Fruit fly (Drosophila melanogaster) Kc167 (cell line): ENCODE results near the gene Eaf6.

Experiments used
- h ChIP-seq: fragments of >200 bp; optimal IDR thresholded peaks from 3 replicates; lab custom pipeline; 2018; ENCODE audit warnings: missing external identifiers
- insv ChIP-seq: fragments of >200 bp; optimal IDR thresholded peaks from 3 replicates; lab custom pipeline; 2018; ENCODE audit warnings: missing external identifiers
- psq ChIP-seq: fragments of >200 bp; optimal IDR thresholded peaks from 2 replicates; lab custom pipeline; 2017; ENCODE audit warnings: missing external identifiers

DNA sequence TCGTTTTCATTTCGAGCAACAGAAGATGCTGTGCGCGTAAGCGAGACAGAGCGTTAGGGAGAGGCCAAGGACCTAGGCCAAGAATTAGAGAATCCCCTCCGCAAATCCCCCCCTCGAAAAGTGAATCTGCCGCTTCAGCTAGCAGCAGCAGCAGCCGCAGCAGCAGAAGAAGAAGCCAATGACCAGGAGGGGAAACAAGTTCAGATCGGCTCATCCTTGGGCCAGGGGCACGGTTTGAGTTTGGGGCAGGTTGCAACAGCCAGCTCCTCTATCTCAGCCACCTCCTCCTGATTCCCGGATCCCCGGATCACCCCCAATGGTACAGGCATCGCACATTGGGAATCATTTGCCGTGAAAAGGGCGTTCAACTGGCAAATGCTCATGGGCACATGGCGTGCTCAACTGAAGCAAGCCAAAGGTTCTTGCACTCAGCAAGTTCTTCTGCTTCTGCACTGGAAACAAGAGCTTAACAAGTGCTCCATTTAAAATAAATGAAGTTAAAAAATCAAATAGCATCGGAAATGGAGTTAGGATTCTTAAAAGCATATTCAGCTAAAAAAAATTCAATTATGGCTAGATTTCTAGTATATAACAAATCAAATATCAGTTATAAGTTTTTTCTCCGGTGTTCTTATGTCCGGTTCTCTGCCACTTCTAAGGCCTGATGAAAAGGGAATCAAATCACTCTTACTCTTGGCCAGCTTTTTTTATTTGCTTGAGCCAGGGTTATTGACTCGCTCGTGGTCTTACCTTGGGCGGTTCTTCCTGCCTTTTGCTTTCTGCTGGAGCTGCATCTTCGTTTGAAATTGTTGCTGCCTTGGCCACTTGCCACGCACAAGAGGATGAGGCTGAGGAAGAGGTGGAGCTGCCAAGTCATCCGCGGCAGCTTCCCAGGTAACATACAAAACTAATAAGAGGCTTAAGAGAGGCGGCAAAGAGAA, 25.4 kb upstream of the Eaf6 start:
- no peak for TF ChIP-seq h (lab: Kevin White, UChicago)
- TF ChIP-seq psq = no peak
- no peak for TF ChIP-seq insv (lab: Kevin White, UChicago)
